Worm (Caenorhabditis elegans) whole organism, L2 larva: ENCODE results near the gene W03B1.5.

Experiments used
- F13H6.1 ChIP-seq: sonication (generic microtip); optimal IDR thresholded peaks from 2 replicates; lab custom pipeline; 2016; ENCODE audit warnings: missing genetic modification characterization, missing compliant biosample characterization
- R02D3.7 ChIP-seq: fragments of 150-350 bp; optimal IDR thresholded peaks from 2 replicates; lab custom pipeline; 2014; ENCODE audit warnings: missing biosample characterization, missing genetic modification characterization
- Y55F3AM.14 ChIP-seq: fragments of 200-800 bp; sonication (Bioruptor generic); optimal IDR thresholded peaks from 2 replicates; lab custom pipeline; 2018; ENCODE audit warnings: mild to moderate bottlenecking, missing genetic modification characterization, missing compliant biosample characterization
- ZK546.5 ChIP-seq: sonication (generic microtip); optimal IDR thresholded peaks from 2 replicates; lab custom pipeline; 2017; ENCODE audit warnings: missing biosample characterization, missing genetic modification characterization
- alr-1 ChIP-seq: fragments of 150-350 bp; optimal IDR thresholded peaks from 2 replicates; lab custom pipeline; 2014; ENCODE audit warnings: missing biosample characterization, missing genetic modification characterization
- aly-2 ChIP-seq: fragments of 150-350 bp; optimal IDR thresholded peaks from 2 replicates; lab custom pipeline; 2014; ENCODE audit warnings: missing biosample characterization, missing genetic modification characterization
- ama-1 ChIP-seq: fragments of 150-350 bp; optimal IDR thresholded peaks from 2 replicates; lab custom pipeline; 2018; ENCODE audit warnings: inconsistent platforms
- blmp-1 ChIP-seq: sonication (generic microtip); optimal IDR thresholded peaks from 2 replicates; lab custom pipeline; 2017; ENCODE audit warnings: missing genetic modification characterization, mild to moderate bottlenecking, missing compliant biosample characterization, antibody characterized with exemption, moderate library complexity; ENCODE audit not compliant: insufficient read depth
- ceh-16 ChIP-seq: fragments of 150-350 bp; optimal IDR thresholded peaks from 2 replicates; lab custom pipeline; 2014; ENCODE audit warnings: missing biosample characterization, missing genetic modification characterization
- dmd-4 ChIP-seq: sonication (generic microtip); optimal IDR thresholded peaks from 2 replicates; lab custom pipeline; 2017; ENCODE audit warnings: missing biosample characterization, missing genetic modification characterization
- elt-1 ChIP-seq: fragments of 150-350 bp; optimal IDR thresholded peaks from 2 replicates; lab custom pipeline; 2014; ENCODE audit warnings: missing biosample characterization, missing genetic modification characterization
- elt-3 ChIP-seq: sonication (generic microtip); optimal IDR thresholded peaks from 2 replicates; lab custom pipeline; 2017; ENCODE audit warnings: missing biosample characterization, missing genetic modification characterization
- fos-1 ChIP-seq: fragments of 150-350 bp; optimal IDR thresholded peaks from 2 replicates; lab custom pipeline; 2014; ENCODE audit warnings: missing biosample characterization, missing genetic modification characterization
- gmeb-1 ChIP-seq: fragments of 150-350 bp; optimal IDR thresholded peaks from 2 replicates; lab custom pipeline; 2014; ENCODE audit warnings: missing biosample characterization, missing genetic modification characterization
- lin-13 ChIP-seq: fragments of 150-350 bp; optimal IDR thresholded peaks from 2 replicates; lab custom pipeline; 2014; ENCODE audit warnings: missing biosample characterization, missing genetic modification reagents, missing genetic modification characterization
- lin-39 ChIP-seq: fragments of 150-350 bp; optimal IDR thresholded peaks from 2 replicates; lab custom pipeline; 2014; ENCODE audit warnings: missing biosample characterization, missing genetic modification reagents, missing genetic modification characterization
- mbf-1 ChIP-seq: sonication (generic microtip); optimal IDR thresholded peaks from 2 replicates; lab custom pipeline; 2017; ENCODE audit warnings: missing biosample characterization, missing genetic modification characterization
- mdl-1 ChIP-seq, 2 experiments: fragments of 150-350 bp in 1 of 2; sonication (generic microtip) in 1 of 2; optimal IDR thresholded peaks; 2 replicates each; lab custom pipeline; 2017; ENCODE audit warnings: missing biosample characterization in 2 of 2, missing genetic modification characterization in 2 of 2
- nhr-10 ChIP-seq: sonication (generic microtip); optimal IDR thresholded peaks from 2 replicates; lab custom pipeline; 2017; ENCODE audit warnings: missing biosample characterization, missing genetic modification characterization
- nhr-12 ChIP-seq: fragments of 150-350 bp; optimal IDR thresholded peaks from 2 replicates; lab custom pipeline; 2014; ENCODE audit warnings: missing biosample characterization, missing genetic modification characterization
- nhr-129 ChIP-seq: fragments of 150-350 bp; optimal IDR thresholded peaks from 2 replicates; lab custom pipeline; 2014; ENCODE audit warnings: missing biosample characterization, missing genetic modification characterization
- nhr-21 ChIP-seq: fragments of 150-350 bp; optimal IDR thresholded peaks from 2 replicates; lab custom pipeline; 2014; ENCODE audit warnings: missing biosample characterization, missing genetic modification characterization
- nhr-237 ChIP-seq: fragments of 150-350 bp; optimal IDR thresholded peaks from 2 replicates; lab custom pipeline; 2014; ENCODE audit warnings: missing biosample characterization, missing genetic modification characterization
- nhr-25 ChIP-seq: fragments of 150-350 bp; sonication (generic microtip); optimal IDR thresholded peaks from 3 replicates; lab custom pipeline; 2014; ENCODE audit warnings: missing biosample characterization, missing genetic modification characterization
- nhr-77 ChIP-seq: fragments of 150-350 bp; optimal IDR thresholded peaks from 2 replicates; lab custom pipeline; 2014; ENCODE audit warnings: missing biosample characterization, missing genetic modification characterization
- peb-1 ChIP-seq: fragments of 150-350 bp; optimal IDR thresholded peaks from 2 replicates; lab custom pipeline; 2014; ENCODE audit warnings: missing biosample characterization, missing genetic modification characterization
- sem-4 ChIP-seq: fragments of 150-350 bp; optimal IDR thresholded peaks from 2 replicates; lab custom pipeline; 2014; ENCODE audit warnings: missing biosample characterization, missing genetic modification reagents, missing genetic modification characterization
- skn-1 ChIP-seq: sonication (generic microtip); optimal IDR thresholded peaks from 2 replicates; lab custom pipeline; 2017; ENCODE audit warnings: missing biosample characterization, missing genetic modification characterization
- sma-3 ChIP-seq: sonication (generic microtip); optimal IDR thresholded peaks from 2 replicates; lab custom pipeline; 2016; ENCODE audit warnings: missing genetic modification reagents, missing genetic modification characterization, missing compliant biosample characterization
- sma-9 ChIP-seq, 2 experiments: fragments of 150-350 bp in 1 of 2; sonication (generic microtip) in 1 of 2; optimal IDR thresholded peaks; 2 replicates each; lab custom pipeline; 2014 to 2016; ENCODE audit warnings: missing genetic modification characterization in 2 of 2, mild to moderate bottlenecking in 1 of 2, missing biosample characterization in 1 of 2, missing compliant biosample characterization in 1 of 2, missing genetic modification reagents in 1 of 2, moderate library complexity in 1 of 2
- snpc-4 ChIP-seq: fragments of 150-350 bp; optimal IDR thresholded peaks from 2 replicates; lab custom pipeline; 2014; ENCODE audit warnings: missing biosample characterization, missing genetic modification characterization
- ztf-1 ChIP-seq: fragments of 200-800 bp; sonication (Bioruptor generic); conservative IDR thresholded peaks from 2 replicates; pipeline ENCODE4 v1.3.6; 2022; ENCODE audit warnings: missing genetic modification characterization, missing compliant biosample characterization

W03B1.5 gene

ce11 chrIV:4390438-4390894, 42.2 kb downstream of the W03B1.5 start, which contains the start of the genes rpl-7A and set-21 (continued):
- peak; percentile 98 for TF ChIP-seq sma-3 (GFP tag; lab: Kevin White, UChicago)
- peak; percentile 60 for TF ChIP-seq skn-1
- TF ChIP-seq mbf-1: no peak
- TF ChIP-seq, all 48 proteins: peak for 31

ce11 chrIV:4393488-4393887, 45.2 kb downstream of the W03B1.5 start:
- TF ChIP-seq ceh-16 (tag; lab: Kevin White, UChicago) (no peak), nhr-12 (tag; lab: Kevin White, UChicago) (no peak), nhr-21 (no peak), gmeb-1 (tag; lab: Kevin White, UChicago) (no peak), Y55F3AM.14 (no peak), sem-4 (no peak), ama-1 (lab: Kevin White, UChicago) (no peak), mdl-1 (tag; optimal IDR thresholded peaks at IDR 0.05; lab: Kevin White, UChicago) (no peak), ztf-1 (GFP tag; lab: Robert Waterston, UW) (no peak), nhr-77 (tag; lab: Kevin White, UChicago) (no peak), F13H6.1 (tag; lab: Kevin White, UChicago) (no peak), ZK546.5 (no peak), elt-3 (no peak)

ce11 chrIV:4393942-4394460, 45.8 kb downstream of the W03B1.5 start, which contains the start of gene ell-1:
Gene ell-1, plus strand, starts transcription at chrIV:4394410.
- TF ChIP-seq sma-3 (GFP tag; lab: Kevin White, UChicago) (no peak), elt-1 (tag; lab: Kevin White, UChicago) (no peak)

ce11 chrIV:4395555-4395954, 47.3 kb downstream of the W03B1.5 start:
- TF ChIP-seq lin-39 (tag; lab: Kevin White, UChicago) (no peak), snpc-4 (tag; lab: Kevin White, UChicago) (no peak), mdl-1 (tag; optimal IDR thresholded peaks at IDR 0.05; lab: Kevin White, UChicago) (no peak), sma-9 (GFP tag; optimal IDR thresholded peaks at IDR 0.05; lab: Kevin White, UChicago) (no peak), sma-9 (tag; optimal IDR thresholded peaks at IDR 0.05; lab: Kevin White, UChicago) (no peak), aly-2 (no peak), nhr-21 (no peak), nhr-237 (tag; lab: Kevin White, UChicago) (no peak), alr-1 (tag; lab: Kevin White, UChicago) (no peak), nhr-12 (tag; lab: Kevin White, UChicago) (no peak), nhr-10 (tag; lab: Kevin White, UChicago) (no peak), fos-1 (tag; lab: Kevin White, UChicago) (no peak), peb-1 (tag; lab: Kevin White, UChicago) (no peak)

- peak; percentile 9 for TF ChIP-seq sma-3 (GFP tag; lab: Kevin White, UChicago)
- peak; percentile 51 for TF ChIP-seq nhr-25 (tag; lab: Kevin White, UChicago)
- peak; percentile 38 for TF ChIP-seq nhr-21
- TF ChIP-seq blmp-1 (tag; lab: Kevin White, UChicago): peak; percentile 59
- no peak for TF ChIP-seq alr-1 (tag; lab: Kevin White, UChicago)
- TF ChIP-seq lin-13 (GFP tag; lab: Kevin White, UChicago): no peak
- TF ChIP-seq R02D3.7 (tag; lab: Kevin White, UChicago): no peak
- no peak for TF ChIP-seq nhr-129 (tag; lab: Kevin White, UChicago)
- peak; percentile 34 for TF ChIP-seq fos-1 (tag; lab: Kevin White, UChicago)
- no peak for TF ChIP-seq nhr-237 (tag; lab: Kevin White, UChicago)
- TF ChIP-seq dmd-4 (tag; lab: Kevin White, UChicago): no peak
Measured at ce11 chrIV:4396052-4396821, 48.0 kb downstream of the W03B1.5 start.
